Worm (Caenorhabditis elegans) whole organism, early embryonic: Measurements from ENCODE around the gene rgl-1.

Source experiments
- B0310.2 ChIP-seq: sonication (generic microtip); optimal IDR thresholded peaks from 2 replicates; lab custom pipeline; 2016; ENCODE audit warnings: mild to moderate bottlenecking, missing genetic modification characterization, missing compliant biosample characterization
- F13C5.2 ChIP-seq: sonication (generic microtip); optimal IDR thresholded peaks from 2 replicates; lab custom pipeline; 2017; ENCODE audit warnings: mild to moderate bottlenecking, missing genetic modification characterization, inconsistent platforms, missing compliant biosample characterization
- aly-1 ChIP-seq: sonication (generic microtip); optimal IDR thresholded peaks from 2 replicates; lab custom pipeline; 2016; ENCODE audit warnings: missing genetic modification characterization, missing compliant biosample characterization
- ama-1 ChIP-seq: fragments of 150-350 bp; optimal IDR thresholded peaks from 2 replicates; lab custom pipeline; 2014
- ceh-13 ChIP-seq: fragments of 200-800 bp; sonication (Bioruptor generic); optimal IDR thresholded peaks from 2 replicates; lab custom pipeline; 2018; ENCODE audit warnings: mild to moderate bottlenecking, missing genetic modification characterization, missing compliant biosample characterization
- ceh-36 ChIP-seq: sonication (generic microtip); optimal IDR thresholded peaks from 2 replicates; lab custom pipeline; 2016; ENCODE audit warnings: missing genetic modification characterization, inconsistent platforms, missing compliant biosample characterization
- ets-7 ChIP-seq: sonication (generic microtip); optimal IDR thresholded peaks from 2 replicates; lab custom pipeline; 2016; ENCODE audit warnings: missing genotype, missing genetic modification characterization, missing compliant biosample characterization
- flt-1 ChIP-seq: fragments of 200-800 bp; sonication (Bioruptor generic); IDR thresholded peaks from 2 replicates; pipeline ENCODE4 v1.3.6; 2022; ENCODE audit warnings: missing genetic modification characterization, missing compliant biosample characterization
- hmbx-1 ChIP-seq: sonication (generic microtip); optimal IDR thresholded peaks from 2 replicates; lab custom pipeline; 2016; ENCODE audit warnings: mild to moderate bottlenecking, missing genetic modification characterization, missing compliant biosample characterization
- hmg-4 ChIP-seq: fragments of 200-800 bp; sonication (Bioruptor generic); optimal IDR thresholded peaks from 2 replicates; lab custom pipeline; 2018; ENCODE audit warnings: mild to moderate bottlenecking, missing genetic modification characterization, missing compliant biosample characterization
- hnd-1 ChIP-seq: sonication (generic microtip); optimal IDR thresholded peaks from 2 replicates; lab custom pipeline; 2016; ENCODE audit warnings: missing genetic modification characterization, missing compliant biosample characterization
- pes-1 ChIP-seq: fragments of 200-800 bp; sonication (Bioruptor generic); IDR thresholded peaks from 2 replicates; pipeline ENCODE4 v1.3.6; 2022; ENCODE audit warnings: missing genetic modification reagents, missing genetic modification characterization, missing compliant biosample characterization
- scrt-1 ChIP-seq: fragments of 200-800 bp; sonication (Bioruptor generic); IDR thresholded peaks from 2 replicates; pipeline ENCODE4 v1.3.6; 2022; ENCODE audit warnings: missing genetic modification characterization, missing compliant biosample characterization
- sea-1 ChIP-seq: fragments of 200-800 bp; sonication (Bioruptor generic); conservative IDR thresholded peaks from 2 replicates; pipeline ENCODE4 v1.3.6; 2022; ENCODE audit warnings: missing genetic modification characterization, missing compliant biosample characterization
- tbx-11 ChIP-seq: fragments of 200-800 bp; sonication (Bioruptor generic); IDR thresholded peaks from 2 replicates; pipeline ENCODE4 v1.3.6; 2022; ENCODE audit warnings: missing genetic modification characterization, missing compliant biosample characterization
- tbx-37 ChIP-seq: fragments of 200-800 bp; sonication (Bioruptor generic); conservative IDR thresholded peaks from 2 replicates; pipeline ENCODE4 v1.3.6; 2022; ENCODE audit warnings: missing genetic modification reagents, missing genetic modification characterization, missing compliant biosample characterization
- tra-4 ChIP-seq: sonication (generic microtip); optimal IDR thresholded peaks from 2 replicates; lab custom pipeline; 2017; ENCODE audit warnings: missing genetic modification characterization, missing compliant biosample characterization

rgl-1 gene

ce11 chrX:3218040-3218795 lies 1.9 kb downstream of the rgl-1 start:
- TF ChIP-seq hmg-4 (GFP tag; lab: Kevin White, UChicago) (no peak), tbx-37 (no peak), ets-7 (tag; lab: Kevin White, UChicago) (no peak), flt-1 (GFP tag; lab: Robert Waterston, UW) (no peak), B0310.2 (tag; lab: Kevin White, UChicago) (no peak), aly-1 (tag; lab: Kevin White, UChicago) (no peak), ama-1 (lab: Kevin White, UChicago) (no peak), ceh-36 (tag; lab: Kevin White, UChicago) (no peak), pes-1 (no peak), sea-1 (GFP tag; lab: Robert Waterston, UW) (no peak), hnd-1 (tag; lab: Kevin White, UChicago) (no peak), scrt-1 (no peak), tra-4 (tag; lab: Kevin White, UChicago) (no peak), tbx-11 (GFP tag; lab: Robert Waterston, UW) (no peak), F13C5.2 (tag; lab: Kevin White, UChicago) (no peak), hmbx-1 (tag; lab: Kevin White, UChicago) (no peak), ceh-13 (no peak)

- TF ChIP-seq pes-1 (no peak), F13C5.2 (tag; lab: Kevin White, UChicago) (no peak), hmbx-1 (tag; lab: Kevin White, UChicago) (no peak), ceh-13 (no peak)
These were observed 3.5 kb downstream of the rgl-1 start for ce11 chrX:3216698-3217097.

ce11 chrX:3209523-3209922 lies 10.6 kb downstream of the rgl-1 start, which contains the start of gene F28B4.4:
Gene F28B4.4 (minus strand): TSS chrX:3209623.
- no peak for TF ChIP-seq tbx-11 (GFP tag; lab: Robert Waterston, UW)
- TF ChIP-seq B0310.2 (tag; lab: Kevin White, UChicago): no peak
- TF ChIP-seq hmbx-1 (tag; lab: Kevin White, UChicago): no peak
- no peak for TF ChIP-seq ceh-13
- no peak for TF ChIP-seq sea-1 (GFP tag; lab: Robert Waterston, UW)
- TF ChIP-seq ama-1 (lab: Kevin White, UChicago): no peak
- no peak for TF ChIP-seq hnd-1 (tag; lab: Kevin White, UChicago)
- TF ChIP-seq ceh-36 (tag; lab: Kevin White, UChicago): no peak
- TF ChIP-seq tbx-37: no peak
- TF ChIP-seq hmg-4 (GFP tag; lab: Kevin White, UChicago): no peak
- no peak for TF ChIP-seq tra-4 (tag; lab: Kevin White, UChicago)
- no peak for TF ChIP-seq flt-1 (GFP tag; lab: Robert Waterston, UW)
- no peak for TF ChIP-seq ets-7 (tag; lab: Kevin White, UChicago)
- no peak for TF ChIP-seq aly-1 (tag; lab: Kevin White, UChicago)

- TF ChIP-seq hnd-1 (tag; lab: Kevin White, UChicago): no peak
- TF ChIP-seq ceh-36 (tag; lab: Kevin White, UChicago): no peak
- no peak for TF ChIP-seq tbx-11 (GFP tag; lab: Robert Waterston, UW)
- TF ChIP-seq scrt-1: no peak
- TF ChIP-seq tra-4 (tag; lab: Kevin White, UChicago): no peak
- TF ChIP-seq hmbx-1 (tag; lab: Kevin White, UChicago): no peak
- no peak for TF ChIP-seq B0310.2 (tag; lab: Kevin White, UChicago)
- no peak for TF ChIP-seq tbx-37
- no peak for TF ChIP-seq flt-1 (GFP tag; lab: Robert Waterston, UW)
- no peak for TF ChIP-seq hmg-4 (GFP tag; lab: Kevin White, UChicago)
- no peak for TF ChIP-seq ets-7 (tag; lab: Kevin White, UChicago)
- TF ChIP-seq ceh-13: no peak
- no peak for TF ChIP-seq F13C5.2 (tag; lab: Kevin White, UChicago)
- TF ChIP-seq aly-1 (tag; lab: Kevin White, UChicago): no peak
- TF ChIP-seq sea-1 (GFP tag; lab: Robert Waterston, UW): no peak
- no peak for TF ChIP-seq ama-1 (lab: Kevin White, UChicago)
- TF ChIP-seq pes-1: no peak
These were observed 15.4 kb downstream of the rgl-1 start, which contains the start of gene F28B4.1 for ce11 chrX:3204778-3205177. Gene F28B4.1 (plus strand): TSS chrX:3205078.

ce11 chrX:3202350-3202749 lies 17.8 kb downstream of the rgl-1 start:
- TF ChIP-seq pes-1 (no peak), hmbx-1 (tag; lab: Kevin White, UChicago) (no peak), ama-1 (lab: Kevin White, UChicago) (no peak), tbx-37 (no peak), tra-4 (tag; lab: Kevin White, UChicago) (no peak), tbx-11 (GFP tag; lab: Robert Waterston, UW) (no peak), sea-1 (GFP tag; lab: Robert Waterston, UW) (no peak), F13C5.2 (tag; lab: Kevin White, UChicago) (no peak), aly-1 (tag; lab: Kevin White, UChicago) (no peak), hnd-1 (tag; lab: Kevin White, UChicago) (no peak), scrt-1 (no peak), ets-7 (tag; lab: Kevin White, UChicago) (no peak), ceh-13 (no peak), flt-1 (GFP tag; lab: Robert Waterston, UW) (no peak), hmg-4 (GFP tag; lab: Kevin White, UChicago) (no peak), ceh-36 (tag; lab: Kevin White, UChicago) (no peak), B0310.2 (tag; lab: Kevin White, UChicago) (no peak)

DNA sequence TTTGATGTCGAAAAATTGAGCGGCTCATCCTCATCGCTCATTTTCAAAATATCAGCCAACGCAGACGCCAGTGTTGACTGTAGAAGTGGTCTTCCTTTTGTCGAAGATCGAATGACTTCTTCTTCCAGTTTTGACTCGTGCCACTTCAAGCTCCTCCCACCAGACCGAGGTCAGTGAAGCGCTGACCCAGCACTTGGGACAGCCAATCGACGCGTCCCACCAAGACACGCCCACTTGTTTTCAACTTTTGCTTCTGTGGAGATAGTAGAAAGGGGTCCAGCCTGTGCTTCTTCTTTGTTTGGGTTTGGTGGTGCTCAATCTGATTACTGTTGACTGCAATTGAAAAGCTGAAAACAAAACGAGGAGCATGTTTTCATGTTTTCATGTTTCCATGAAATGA lies 20.9 kb downstream of the rgl-1 start, which contains the start of gene fax-1:
Gene fax-1, minus strand, starts transcription at position 101 of the 400 bp plus-strand sequence.
- no peak for TF ChIP-seq ets-7 (tag; lab: Kevin White, UChicago)
- no peak for TF ChIP-seq tbx-11 (GFP tag; lab: Robert Waterston, UW)
- no peak for TF ChIP-seq ama-1 (lab: Kevin White, UChicago)
- TF ChIP-seq ceh-36 (tag; lab: Kevin White, UChicago): no peak
- TF ChIP-seq hnd-1 (tag; lab: Kevin White, UChicago): no peak
- no peak for TF ChIP-seq B0310.2 (tag; lab: Kevin White, UChicago)
- no peak for TF ChIP-seq hmg-4 (GFP tag; lab: Kevin White, UChicago)
- no peak for TF ChIP-seq aly-1 (tag; lab: Kevin White, UChicago)
- no peak for TF ChIP-seq tra-4 (tag; lab: Kevin White, UChicago)
- no peak for TF ChIP-seq sea-1 (GFP tag; lab: Robert Waterston, UW)
- no peak for TF ChIP-seq flt-1 (GFP tag; lab: Robert Waterston, UW)
- no peak for TF ChIP-seq scrt-1
- no peak for TF ChIP-seq ceh-13
